Fruit fly (Drosophila melanogaster) whole organism: ENCODE data around the gene Fbxl4.

Source experiments
- CG8478 ChIP-seq: fragments of >200 bp; optimal IDR thresholded peaks from 2 replicates; lab custom pipeline; 2018; ENCODE audit warnings: inconsistent platforms
- Dll ChIP-seq: fragments of >200 bp; optimal IDR thresholded peaks from 2 replicates; lab custom pipeline; 2017
- EcR ChIP-seq, 2 experiments: fragments of >200 bp; optimal IDR thresholded peaks; 2 replicates each; lab custom pipeline; 2017; ENCODE audit warnings: missing biosample characterization in 2 of 2, missing genetic modification characterization in 2 of 2, missing genetic modification reagents in 2 of 2
- pan ChIP-seq: fragments of >200 bp; optimal IDR thresholded peaks from 2 replicates; lab custom pipeline; 2017
- usp ChIP-seq: fragments of >200 bp; optimal IDR thresholded peaks from 2 replicates; lab custom pipeline; 2017; ENCODE audit warnings: missing biosample characterization, missing genetic modification characterization, mixed read lengths

DNA sequence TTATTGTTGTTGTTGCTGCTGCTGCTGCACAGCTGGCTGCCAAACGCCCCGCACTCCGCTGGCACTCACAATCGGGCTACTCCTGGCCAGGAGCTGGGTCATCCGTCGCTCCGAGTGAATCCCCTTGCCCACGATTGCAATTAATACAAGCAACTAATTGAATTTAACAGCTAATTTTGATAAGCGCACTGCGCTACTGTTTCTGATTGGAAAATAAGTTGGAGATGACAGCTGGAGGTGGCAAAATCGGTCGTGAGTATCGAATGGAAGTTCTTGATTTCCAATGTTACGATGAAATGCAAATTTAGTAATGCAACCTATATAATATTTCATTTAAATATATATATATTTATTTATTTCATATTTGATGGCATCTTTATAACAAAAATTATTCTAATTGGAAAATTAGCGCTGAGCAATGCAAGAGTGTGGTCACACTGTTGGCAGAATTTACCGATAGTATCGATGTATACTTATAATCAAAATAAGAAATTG, 3.8 kb downstream of the Fbxl4 start, which contains the start of gene CG42271:
- TF ChIP-seq EcR (GFP tag; optimal IDR thresholded peaks at IDR 0.05; lab: Kevin White, UChicago): no peak
- TF ChIP-seq CG8478 (lab: Kevin White, UChicago): no peak
- no peak for TF ChIP-seq pan
- no peak for TF ChIP-seq usp
- TF ChIP-seq Dll (lab: Kevin White, UChicago): no peak
